Worm (Caenorhabditis elegans) whole organism, L4 larva: ENCODE measurements around the gene Y56A3A.2.

Experiments used
- F26F4.8 ChIP-seq: fragments of 200-800 bp; sonication (Bioruptor generic); conservative IDR thresholded peaks from 2 replicates; pipeline ENCODE4 v1.3.6; 2022; ENCODE audit warnings: missing genetic modification characterization, missing compliant biosample characterization
- daf-8 ChIP-seq: fragments of 200-800 bp; sonication (Bioruptor generic); IDR thresholded peaks from 2 replicates; pipeline ENCODE4 v1.3.6; 2022; ENCODE audit warnings: missing genetic modification characterization, missing compliant biosample characterization
- lin-13 ChIP-seq: fragments of 150-350 bp; optimal IDR thresholded peaks from 2 replicates; lab custom pipeline; 2014; ENCODE audit warnings: missing biosample characterization, missing genetic modification reagents, missing genetic modification characterization
- lsy-2 ChIP-seq, 2 experiments: fragments of 150-350 bp in 1 of 2; sonication (generic microtip) in 1 of 2; optimal IDR thresholded peaks; 2 replicates each; lab custom pipeline; 2014 to 2017; ENCODE audit warnings: missing biosample characterization in 2 of 2, missing genetic modification characterization in 2 of 2
- nhr-11 ChIP-seq: fragments of 150-350 bp; optimal IDR thresholded peaks from 2 replicates; lab custom pipeline; 2014; ENCODE audit warnings: missing biosample characterization, missing genetic modification characterization
- nhr-237 ChIP-seq: sonication (generic microtip); optimal IDR thresholded peaks from 2 replicates; lab custom pipeline; 2017; ENCODE audit warnings: missing biosample characterization, missing genetic modification characterization
- nhr-25 ChIP-seq: sonication (generic microtip); optimal IDR thresholded peaks from 2 replicates; lab custom pipeline; 2017; ENCODE audit warnings: missing genetic modification characterization, mild to moderate bottlenecking, missing compliant biosample characterization, antibody characterized with exemption, moderate library complexity, borderline replicate concordance; ENCODE audit not compliant: insufficient read depth
- nhr-28 ChIP-seq: fragments of 150-350 bp; optimal IDR thresholded peaks from 2 replicates; lab custom pipeline; 2014; ENCODE audit warnings: missing biosample characterization, missing genetic modification characterization
- pha-4 ChIP-seq, 2 experiments: fragments of 150-350 bp in 1 of 2; fragments of 200-800 bp in 1 of 2; sonication (Bioruptor generic) in 1 of 2; IDR thresholded peaks in 1 of 2; optimal IDR thresholded peaks in 1 of 2; 2 replicates each; pipeline versions ENCODE4 v1.3.6 to Lab custom; 2014 to 2022; ENCODE audit warnings: missing genetic modification characterization in 2 of 2, missing genetic modification reagents in 2 of 2, missing biosample characterization in 1 of 2, missing compliant biosample characterization in 1 of 2
- pqm-1 ChIP-seq: sonication (generic microtip); optimal IDR thresholded peaks from 2 replicates; lab custom pipeline; 2017; ENCODE audit warnings: missing biosample characterization, missing genetic modification characterization
- skn-1 ChIP-seq: fragments of 150-350 bp; optimal IDR thresholded peaks from 2 replicates; lab custom pipeline; 2014; ENCODE audit warnings: missing biosample characterization, missing genetic modification characterization
- unc-130 ChIP-seq: sonication (generic microtip); optimal IDR thresholded peaks from 2 replicates; lab custom pipeline; 2016; ENCODE audit warnings: missing genetic modification reagents, missing genetic modification characterization, missing compliant biosample characterization
- zag-1 ChIP-seq: fragments of 150-350 bp; optimal IDR thresholded peaks from 2 replicates; lab custom pipeline; 2014; ENCODE audit warnings: missing biosample characterization, missing genetic modification characterization
- zip-11 ChIP-seq: fragments of 200-800 bp; sonication (Bioruptor generic); IDR thresholded peaks from 2 replicates; pipeline ENCODE4 v1.3.6; 2022; ENCODE audit warnings: missing genetic modification characterization, missing compliant biosample characterization

DNA sequence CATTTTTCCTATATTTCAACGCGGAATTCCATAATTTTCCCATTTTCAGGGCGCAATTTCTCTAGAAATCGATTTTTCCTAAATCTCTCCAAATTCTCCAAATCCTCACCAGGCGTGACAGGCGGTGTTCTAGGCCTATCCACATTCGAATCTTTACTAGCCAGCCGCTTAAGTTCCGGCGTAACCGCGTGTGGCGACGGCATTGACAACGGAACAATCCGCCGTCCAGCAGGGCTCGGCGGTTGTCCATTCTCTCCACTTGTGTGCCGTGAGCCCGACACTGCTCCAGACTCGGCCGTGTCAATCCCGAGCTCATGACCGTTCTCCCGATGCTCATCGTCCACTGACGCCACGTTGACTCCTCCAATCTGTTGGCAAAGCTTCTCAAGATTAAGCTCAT, 19.0 kb downstream of the Y56A3A.2 start:
- no peak for TF ChIP-seq lin-13 (GFP tag; lab: Kevin White, UChicago)
- TF ChIP-seq lsy-2 (tag; optimal IDR thresholded peaks at IDR 0.05; lab: Kevin White, UChicago): no peak
- no peak for TF ChIP-seq nhr-25 (tag; lab: Kevin White, UChicago)
- no peak for TF ChIP-seq skn-1 (tag; lab: Kevin White, UChicago)
- no peak for TF ChIP-seq nhr-11 (tag; lab: Kevin White, UChicago)
- TF ChIP-seq zip-11: no peak
- no peak for TF ChIP-seq nhr-237 (tag; lab: Kevin White, UChicago)
- no peak for TF ChIP-seq F26F4.8 (GFP tag; lab: Robert Waterston, UW)
- no peak for TF ChIP-seq pha-4 (GFP tag; IDR thresholded peaks at IDR 0.05; lab: Robert Waterston, UW)
- TF ChIP-seq pha-4 (tag; optimal IDR thresholded peaks at IDR 0.05; lab: Kevin White, UChicago): no peak
- TF ChIP-seq nhr-28 (tag; lab: Kevin White, UChicago): no peak
- no peak for TF ChIP-seq pqm-1 (tag; lab: Kevin White, UChicago)
- no peak for TF ChIP-seq zag-1 (tag; lab: Kevin White, UChicago)
- no peak for TF ChIP-seq unc-130 (GFP tag; lab: Kevin White, UChicago)
- TF ChIP-seq daf-8: no peak
